Fruit fly (Drosophila melanogaster) whole organism, embryonic: ENCODE measurements around the gene mei-218.

Experiments
- Bgb ChIP-seq: fragments of 200-800 bp; sonication (Bioruptor generic); IDR thresholded peaks from 2 replicates; pipeline ENCODE4 v1.3.6; 2022; ENCODE audit warnings: missing biosample characterization, missing genetic modification characterization; ENCODE audit not compliant: partially characterized antibody
- CG10267 ChIP-seq: fragments of 200-800 bp; sonication (Bioruptor generic); optimal IDR thresholded peaks from 2 replicates; lab custom pipeline; 2018; ENCODE audit warnings: missing biosample characterization, mild to moderate bottlenecking, missing genetic modification characterization, moderate library complexity
- CG10431 ChIP-seq: fragments of 200-800 bp; sonication (Bioruptor generic); optimal IDR thresholded peaks from 3 replicates; lab custom pipeline; 2018; ENCODE audit warnings: missing biosample characterization, mild to moderate bottlenecking, missing genetic modification characterization
- CG12155 ChIP-seq: fragments of 200-800 bp; sonication (Bioruptor generic); optimal IDR thresholded peaks from 3 replicates; lab custom pipeline; 2016; ENCODE audit warnings: missing biosample characterization, missing genetic modification characterization
- CG12219 ChIP-seq: fragments of 200-800 bp; sonication (Bioruptor generic); optimal IDR thresholded peaks from 3 replicates; lab custom pipeline; 2018; ENCODE audit warnings: missing biosample characterization, mild to moderate bottlenecking, missing genetic modification characterization
- CG12659 ChIP-seq: fragments of 200-800 bp; sonication (Bioruptor generic); optimal IDR thresholded peaks from 3 replicates; lab custom pipeline; 2017; ENCODE audit warnings: mild to moderate bottlenecking, missing biosample characterization, missing genetic modification reagents, missing genetic modification characterization
- CG15011 ChIP-seq: fragments of 200-800 bp; sonication (Bioruptor generic); optimal IDR thresholded peaks from 3 replicates; lab custom pipeline; 2018; ENCODE audit warnings: missing biosample characterization, mild to moderate bottlenecking, missing genetic modification characterization
- CG1647 ChIP-seq: fragments of 200-800 bp; sonication (Bioruptor generic); optimal IDR thresholded peaks from 3 replicates; lab custom pipeline; 2016; ENCODE audit warnings: missing biosample characterization, missing genetic modification characterization
- CG16779 ChIP-seq: fragments of 200-800 bp; sonication (Bioruptor generic); IDR thresholded peaks from 2 replicates; pipeline ENCODE4 v1.3.6; 2022; ENCODE audit warnings: missing biosample characterization, missing genetic modification characterization
- CG16815 ChIP-seq: fragments of 200-800 bp; sonication (Bioruptor generic); optimal IDR thresholded peaks from 3 replicates; lab custom pipeline; 2017; ENCODE audit warnings: missing biosample characterization, mild to moderate bottlenecking, missing genetic modification characterization
- CG17328 ChIP-seq: fragments of 200-800 bp; sonication (Bioruptor generic); IDR thresholded peaks from 2 replicates; pipeline ENCODE4 v1.3.6; 2022; ENCODE audit warnings: missing biosample characterization, missing genetic modification characterization
- CG1792 ChIP-seq: fragments of 200-800 bp; sonication (Bioruptor generic); optimal IDR thresholded peaks from 2 replicates; lab custom pipeline; 2016; ENCODE audit warnings: missing biosample characterization, missing genetic modification characterization
- CG18619 ChIP-seq: fragments of 200-800 bp; sonication (Bioruptor generic); optimal IDR thresholded peaks from 3 replicates; lab custom pipeline; 2017; ENCODE audit warnings: missing biosample characterization, mild to moderate bottlenecking, missing genetic modification characterization
- CG3407 ChIP-seq: fragments of 200-800 bp; sonication (Bioruptor generic); optimal IDR thresholded peaks from 2 replicates; lab custom pipeline; 2018; ENCODE audit warnings: missing biosample characterization, mild to moderate bottlenecking, missing genetic modification characterization
- CG4328 ChIP-seq: fragments of 200-800 bp; sonication (Bioruptor generic); optimal IDR thresholded peaks from 3 replicates; lab custom pipeline; 2017; ENCODE audit warnings: missing biosample characterization, missing genetic modification reagents, missing genetic modification characterization
- CG4854 ChIP-seq: fragments of 200-800 bp; sonication (Bioruptor generic); optimal IDR thresholded peaks from 2 replicates; lab custom pipeline; 2016; ENCODE audit warnings: missing biosample characterization, missing genetic modification characterization, inconsistent platforms
- CG6683 ChIP-seq: fragments of 200-800 bp; sonication (Bioruptor generic); optimal IDR thresholded peaks from 2 replicates; lab custom pipeline; 2017; ENCODE audit warnings: missing biosample characterization, mild to moderate bottlenecking, missing genetic modification characterization, missing genetic modification reagents
- CG7745 ChIP-seq: fragments of 200-800 bp; sonication (Bioruptor generic); optimal IDR thresholded peaks from 2 replicates; lab custom pipeline; 2018; ENCODE audit warnings: missing biosample characterization, mild to moderate bottlenecking, missing genetic modification characterization, moderate library complexity
- CG7839 ChIP-seq: fragments of 200-800 bp; sonication (Bioruptor generic); optimal IDR thresholded peaks from 3 replicates; lab custom pipeline; 2018; ENCODE audit warnings: missing biosample characterization, mild to moderate bottlenecking, missing genetic modification characterization, moderate library complexity
- CG9215 ChIP-seq: fragments of 200-800 bp; sonication (Bioruptor generic); IDR thresholded peaks from 2 replicates; pipeline ENCODE4 v1.3.6; 2022; ENCODE audit warnings: missing biosample characterization, missing genetic modification characterization
- CG9817 ChIP-seq: fragments of 200-800 bp; sonication (Bioruptor generic); optimal IDR thresholded peaks from 2 replicates; lab custom pipeline; 2018; ENCODE audit warnings: missing biosample characterization, mild to moderate bottlenecking, missing genetic modification characterization, moderate library complexity
- CG9876 ChIP-seq: fragments of 200-800 bp; sonication (Bioruptor generic); optimal IDR thresholded peaks from 2 replicates; lab custom pipeline; 2016; ENCODE audit warnings: missing biosample characterization, missing genetic modification characterization
- CTCF ChIP-seq: fragments of 200-800 bp; sonication (Bioruptor generic); optimal IDR thresholded peaks from 2 replicates; lab custom pipeline; 2017; ENCODE audit warnings: missing biosample characterization, mild to moderate bottlenecking, missing genetic modification characterization, moderate library complexity
- Dip2 ChIP-seq: fragments of 200-800 bp; sonication (Bioruptor generic); IDR thresholded peaks from 2 replicates; pipeline ENCODE4 v1.3.6; 2022; ENCODE audit warnings: missing biosample characterization, missing genetic modification characterization
- Dip3 ChIP-seq: fragments of 200-800 bp; sonication (Bioruptor generic); optimal IDR thresholded peaks from 3 replicates; lab custom pipeline; 2016; ENCODE audit warnings: missing biosample characterization, missing genetic modification characterization
- Doc2 ChIP-seq: fragments of 200-800 bp; sonication (Bioruptor generic); IDR thresholded peaks from 2 replicates; pipeline ENCODE4 v1.3.6; 2022; ENCODE audit warnings: missing biosample characterization, missing genetic modification characterization
- H2.0 ChIP-seq: fragments of 200-800 bp; sonication (Bioruptor generic); IDR thresholded peaks from 2 replicates; pipeline ENCODE4 v1.3.6; 2022; ENCODE audit warnings: missing biosample characterization, missing genetic modification characterization
- HLH54F ChIP-seq: fragments of 200-800 bp; sonication (Bioruptor generic); optimal IDR thresholded peaks from 3 replicates; lab custom pipeline; 2016; ENCODE audit warnings: missing biosample characterization, missing genetic modification characterization
- HLHmδ ChIP-seq: fragments of 200-800 bp; sonication (Bioruptor generic); optimal IDR thresholded peaks from 2 replicates; lab custom pipeline; 2018; ENCODE audit warnings: missing biosample characterization, mild to moderate bottlenecking, missing genetic modification characterization, moderate library complexity
- Hr51 ChIP-seq, 2 experiments: fragments of 200-800 bp; sonication (Bioruptor generic); optimal IDR thresholded peaks; 2 replicates in 1 of 2; 3 replicates in 1 of 2; lab custom pipeline; 2016 to 2018; ENCODE audit warnings: missing biosample characterization in 2 of 2, missing genetic modification characterization in 2 of 2, mild to moderate bottlenecking in 1 of 2, moderate library complexity in 1 of 2
- NFAT ChIP-seq: fragments of 200-800 bp; sonication (Bioruptor generic); IDR thresholded peaks from 2 replicates; pipeline ENCODE4 v1.3.6; 2022; ENCODE audit warnings: missing biosample characterization, missing genetic modification characterization
- Neu2 ChIP-seq: fragments of 200-800 bp; sonication (Bioruptor generic); optimal IDR thresholded peaks from 3 replicates; lab custom pipeline; 2016; ENCODE audit warnings: missing biosample characterization, missing genetic modification characterization, borderline replicate concordance
- NfI ChIP-seq: fragments of 200-800 bp; sonication (Bioruptor generic); optimal IDR thresholded peaks from 3 replicates; lab custom pipeline; 2018; ENCODE audit warnings: missing biosample characterization, mild to moderate bottlenecking, missing genetic modification characterization, moderate library complexity
- Oli ChIP-seq: fragments of 200-800 bp; sonication (Bioruptor generic); optimal IDR thresholded peaks from 2 replicates; lab custom pipeline; 2018; ENCODE audit warnings: missing biosample characterization, mild to moderate bottlenecking, missing genetic modification characterization, moderate library complexity
- abd-A ChIP-seq: fragments of 200-800 bp; sonication (Bioruptor generic); optimal IDR thresholded peaks from 3 replicates; lab custom pipeline; 2019; ENCODE audit warnings: missing biosample characterization, mild to moderate bottlenecking, missing genetic modification characterization, moderate library complexity
- bigmax ChIP-seq: fragments of 200-800 bp; sonication (Bioruptor generic); optimal IDR thresholded peaks from 2 replicates; lab custom pipeline; 2018; ENCODE audit warnings: missing biosample characterization, mild to moderate bottlenecking, missing genetic modification characterization
- bsh ChIP-seq, 2 experiments: fragments of 200-800 bp; sonication (Bioruptor generic); optimal IDR thresholded peaks; 2 replicates each; lab custom pipeline; 2017 to 2018; ENCODE audit warnings: mild to moderate bottlenecking in 2 of 2, missing biosample characterization in 2 of 2, missing genetic modification characterization in 2 of 2, moderate library complexity in 1 of 2
- btn ChIP-seq: fragments of 200-800 bp; sonication (Bioruptor generic); optimal IDR thresholded peaks from 2 replicates; lab custom pipeline; 2016; ENCODE audit warnings: missing biosample characterization, missing genetic modification characterization
- dmrt99B ChIP-seq: fragments of 200-800 bp; sonication (Bioruptor generic); optimal IDR thresholded peaks from 2 replicates; lab custom pipeline; 2018; ENCODE audit warnings: missing biosample characterization, mild to moderate bottlenecking, missing genetic modification characterization, moderate library complexity
- exex ChIP-seq: fragments of 200-800 bp; sonication (Bioruptor generic); optimal IDR thresholded peaks from 4 replicates; lab custom pipeline; 2018; ENCODE audit warnings: missing biosample characterization, mild to moderate bottlenecking, missing genetic modification characterization, moderate library complexity
- ken ChIP-seq: fragments of 200-800 bp; sonication (Bioruptor generic); IDR thresholded peaks from 3 replicates; pipeline ENCODE4 v1.3.6; 2022; ENCODE audit warnings: missing biosample characterization, missing genetic modification characterization
- lilli ChIP-seq: fragments of 200-800 bp; sonication (Bioruptor generic); optimal IDR thresholded peaks from 3 replicates; lab custom pipeline; 2016; ENCODE audit warnings: missing biosample characterization, missing genetic modification characterization
- luna ChIP-seq: fragments of 200-800 bp; sonication (Bioruptor generic); optimal IDR thresholded peaks from 2 replicates; lab custom pipeline; 2016; ENCODE audit warnings: missing biosample characterization, missing genetic modification characterization
- maf-S ChIP-seq: fragments of 200-800 bp; sonication (Bioruptor generic); optimal IDR thresholded peaks from 2 replicates; lab custom pipeline; 2016; ENCODE audit warnings: missing biosample characterization, missing genetic modification characterization
- nau ChIP-seq: fragments of 200-800 bp; sonication (Bioruptor generic); optimal IDR thresholded peaks from 3 replicates; lab custom pipeline; 2017; ENCODE audit warnings: missing biosample characterization, mild to moderate bottlenecking, missing genetic modification characterization, missing genetic modification reagents
- p53 ChIP-seq: fragments of 200-800 bp; sonication (Bioruptor generic); optimal IDR thresholded peaks from 2 replicates; lab custom pipeline; 2016; ENCODE audit warnings: missing biosample characterization, missing genetic modification characterization
- pan ChIP-seq, 4 experiments: fragments of >200 bp in 3 of 4; fragments of 200-800 bp in 1 of 4; sonication (Bioruptor generic) in 1 of 4; optimal IDR thresholded peaks in 3 of 4; IDR thresholded peaks in 1 of 4; 2 replicates each; pipeline versions ENCODE4 v1.3.6 to Lab custom; 2017 to 2022; ENCODE audit warnings: missing biosample characterization in 2 of 4, missing genetic modification characterization in 2 of 4, mixed read lengths in 1 of 4
- scrt ChIP-seq: fragments of 200-800 bp; sonication (Bioruptor generic); optimal IDR thresholded peaks from 2 replicates; lab custom pipeline; 2018; ENCODE audit warnings: missing biosample characterization, mild to moderate bottlenecking, missing genetic modification characterization, moderate library complexity
- tin ChIP-seq: fragments of 200-800 bp; sonication (Bioruptor generic); optimal IDR thresholded peaks from 3 replicates; lab custom pipeline; 2016; ENCODE audit warnings: missing biosample characterization, missing genetic modification characterization
- vnd ChIP-seq: fragments of 200-800 bp; sonication (Bioruptor generic); IDR thresholded peaks from 3 replicates; pipeline ENCODE4 v1.3.6; 2022; ENCODE audit warnings: missing biosample characterization, missing genetic modification characterization; ENCODE audit not compliant: partially characterized antibody

mei-218 gene

DNA sequence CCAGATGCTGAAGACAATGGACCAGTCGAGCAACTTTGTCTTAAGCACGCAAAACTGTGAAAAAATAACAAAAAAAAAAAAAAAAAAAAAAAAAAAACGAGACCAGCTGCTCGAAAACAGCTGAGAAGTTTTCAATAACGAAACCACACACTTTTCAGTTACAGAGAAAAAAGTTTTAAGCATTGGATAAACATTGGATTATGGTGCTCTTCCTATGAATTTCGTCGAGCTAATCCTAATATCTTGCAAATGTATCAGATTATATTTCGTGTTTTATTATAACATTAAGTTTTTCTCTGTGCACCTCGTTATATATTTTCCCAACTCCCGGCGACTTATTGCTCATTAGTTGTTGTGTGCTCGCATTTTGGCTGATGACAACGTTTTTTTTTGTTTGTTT lies 33.8 kb upstream of the mei-218 start (continued):
- TF ChIP-seq CG12155 (no peak), CG3407 (GFP tag; lab: Kevin White, UChicago) (no peak), exex (tag; lab: Kevin White, UChicago) (no peak), HLHmδ (GFP tag; lab: Kevin White, UChicago) (no peak), lilli (GFP tag; lab: Kevin White, UChicago) (peak; percentile 47), H2.0 (GFP tag; lab: Robert Waterston, UW) (peak; percentile 53; the same call in 1 of the 2 replicates), CG9215 (no peak), Hr51 (GFP tag; optimal IDR thresholded peaks at IDR 0.05; lab: Kevin White, UChicago) (peak; percentile 36 to 67), bsh (GFP tag; optimal IDR thresholded peaks at IDR 0.05; lab: Kevin White, UChicago) (peak; percentile 29 to 31), bigmax (GFP tag; lab: Kevin White, UChicago) (no peak), dmrt99B (tag; lab: Kevin White, UChicago) (peak; percentile 68), CG4328 (GFP tag; lab: Kevin White, UChicago) (no peak), CG16779 (GFP tag; lab: Robert Waterston, UW) (no peak), tin (GFP tag; lab: Kevin White, UChicago) (peak; percentile 32), abd-A (no peak), CG12659 (GFP tag; lab: Kevin White, UChicago) (peak; percentile 9), CG7839 (peak; percentile 62), NFAT (GFP tag; lab: Robert Waterston, UW) (peak; percentile 51; the same call in 1 of the 2 replicates), ken (GFP tag; lab: Robert Waterston, UW) (no peak), CG10431 (no peak), CG12219 (GFP tag; lab: Kevin White, UChicago) (peak; percentile 24), CG1792 (GFP tag; lab: Kevin White, UChicago) (no peak), vnd (GFP tag; lab: Robert Waterston, UW) (no peak), CG7745 (tag; lab: Kevin White, UChicago) (no peak), Dip3 (no peak), btn (GFP tag; lab: Kevin White, UChicago) (no peak), CG16815 (GFP tag; lab: Kevin White, UChicago) (no peak), nau (GFP tag; lab: Kevin White, UChicago) (no peak), Oli (tag; lab: Kevin White, UChicago) (peak; percentile 45), CG17328 (GFP tag; lab: Robert Waterston, UW) (peak; percentile 56), pan (optimal IDR thresholded peaks at IDR 0.05; lab: Kevin White, UChicago) (no peak), pan (GFP tag; optimal IDR thresholded peaks at IDR 0.05 in 1 of 2, IDR thresholded peaks at IDR 0.05 in 1 of 2) (peak in 1 of 2 experiments; percentile 74), CTCF (GFP tag; lab: Kevin White, UChicago) (no peak), Doc2 (GFP tag; lab: Robert Waterston, UW) (no peak), luna (GFP tag; lab: Kevin White, UChicago) (no peak), CG4854 (GFP tag; lab: Kevin White, UChicago) (no peak), CG1647 (no peak), CG9876 (GFP tag; lab: Kevin White, UChicago) (no peak), CG6683 (GFP tag; lab: Kevin White, UChicago) (no peak), HLH54F (peak; percentile 34), NfI (GFP tag; lab: Kevin White, UChicago) (peak; percentile 52), maf-S (GFP tag; lab: Kevin White, UChicago) (no peak), CG9817 (tag; lab: Kevin White, UChicago) (peak; percentile 35), CG18619 (GFP tag; lab: Kevin White, UChicago) (no peak), Bgb (no peak), scrt (peak; percentile 32), Neu2 (GFP tag; lab: Kevin White, UChicago) (no peak), CG15011 (GFP tag; lab: Kevin White, UChicago) (no peak), p53 (GFP tag; lab: Kevin White, UChicago) (no peak), CG10267 (tag; lab: Kevin White, UChicago) (peak; percentile 4), Dip2 (GFP tag; lab: Robert Waterston, UW) (no peak)
